Fruit fly (Drosophila melanogaster): ENCODE measurements around the gene Nepl19.

Nepl19 gene

dm6 chr3R:28872605-28873004 is 7.3 kb downstream of the Nepl19 start, which contains the start of gene Nepl17:
Nepl17 (plus strand) TSS chr3R:28872905.
- TF ChIP-seq Optix (GFP tag; IDR thresholded peaks at IDR 0.05), result 0 out of 3 replicates have a peak, but pooled peaks have one; percentile 5
- no peak for TF ChIP-seq lmd (GFP tag; IDR thresholded peaks at IDR 0.05)
- no peak for TF ChIP-seq Max (GFP tag; optimal IDR thresholded peaks at IDR 0.05)
- TF ChIP-seq Camta (GFP tag; optimal IDR thresholded peaks at IDR 0.05), result no peak
- no peak for TF ChIP-seq bcd (GFP tag; optimal IDR thresholded peaks at IDR 0.05)
- peak; percentile 45 for TF ChIP-seq Med (GFP tag)
- no peak for TF ChIP-seq Doc3 (GFP tag; IDR thresholded peaks at IDR 0.05; ENCODE audit: partially characterized antibody)
- no peak for TF ChIP-seq Sox102F (GFP tag; optimal IDR thresholded peaks at IDR 0.05)
- TF ChIP-seq crol (GFP tag; IDR thresholded peaks at IDR 0.05), result peak; percentile 26; the same call in 1 of the 2 replicates
- no peak for TF ChIP-seq CG12391 (tag; optimal IDR thresholded peaks at IDR 0.05)
- no peak for TF ChIP-seq CG8281 (tag; optimal IDR thresholded peaks at IDR 0.05)

DNA sequence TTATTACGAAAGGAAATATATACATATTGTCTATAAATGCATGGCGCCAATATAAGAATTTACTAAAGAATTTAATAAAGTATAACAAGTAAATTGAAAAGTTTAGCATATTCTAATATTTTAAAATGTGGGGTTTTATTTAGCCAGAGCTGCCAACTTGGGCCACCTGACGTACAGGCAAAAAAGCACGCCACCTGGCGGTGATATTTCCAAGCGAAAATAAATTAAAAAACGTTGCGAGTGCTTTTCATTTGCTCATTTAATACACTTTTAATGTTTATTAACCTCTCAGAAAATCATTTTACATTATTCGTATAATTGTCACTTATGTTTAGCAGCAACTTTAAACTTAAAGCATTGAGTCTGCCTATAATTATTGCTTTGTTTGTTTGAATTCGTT is 9.6 kb downstream of the Nepl19 start:
- no peak for TF ChIP-seq CG6765 (GFP tag; optimal IDR thresholded peaks at IDR 0.05)
- TF ChIP-seq E2f1 (GFP tag; IDR thresholded peaks at IDR 0.05), result no peak
- TF ChIP-seq Dip2 (GFP tag; IDR thresholded peaks at IDR 0.05), result peak; percentile 83
- peak; percentile 24 for TF ChIP-seq Med (GFP tag)
- TF ChIP-seq dpn (GFP tag; optimal IDR thresholded peaks at IDR 0.05), result no peak
- TF ChIP-seq hth (optimal IDR thresholded peaks at IDR 0.05), result no peak
- no peak for TF ChIP-seq zfh2 (GFP tag; optimal IDR thresholded peaks at IDR 0.05)
- TF ChIP-seq CTCF (GFP tag; optimal IDR thresholded peaks at IDR 0.05), result peak; percentile 89
- no peak for TF ChIP-seq CG4730 (GFP tag; IDR thresholded peaks at IDR 0.05)
- TF ChIP-seq CG12391 (tag; optimal IDR thresholded peaks at IDR 0.05), result no peak
- peak; percentile 93 for TF ChIP-seq trem (tag; optimal IDR thresholded peaks at IDR 0.05)
- TF ChIP-seq Lim3 (GFP tag; IDR thresholded peaks at IDR 0.05), result no peak
- TF ChIP-seq CG10959 (GFP tag; IDR thresholded peaks at IDR 0.05), result no peak
- TF ChIP-seq CG9932 (GFP tag; IDR thresholded peaks at IDR 0.05), result no peak
- no peak for TF ChIP-seq crc (GFP tag; optimal IDR thresholded peaks at IDR 0.05)
- TF ChIP-seq stwl (tag; optimal IDR thresholded peaks at IDR 0.05), result peak; percentile 71
- no peak for TF ChIP-seq jing (GFP tag; optimal IDR thresholded peaks at IDR 0.05)
- TF ChIP-seq Ada2b (GFP tag; IDR thresholded peaks at IDR 0.05), result no peak
- no peak for TF ChIP-seq sr (GFP tag; IDR thresholded peaks at IDR 0.05)
- TF ChIP-seq CG8765 (GFP tag; IDR thresholded peaks at IDR 0.05), result no peak
- no peak for TF ChIP-seq Side (GFP tag; optimal IDR thresholded peaks at IDR 0.05)

dm6 chr3R:28861309-28862157 is 18.4 kb downstream of the Nepl19 start:
- TF ChIP-seq D (optimal IDR thresholded peaks at IDR 0.05) (no peak), D (GFP tag; optimal IDR thresholded peaks at IDR 0.05) (no peak), CG3726 (GFP tag; IDR thresholded peaks at IDR 0.05) (no peak), hbn (GFP tag; IDR thresholded peaks at IDR 0.05; ENCODE audit: partially characterized antibody) (0 out of 2 replicates have a peak, but pooled peaks have one; percentile 29), eyg (GFP tag; optimal IDR thresholded peaks at IDR 0.05) (no peak), bowl (GFP tag; IDR thresholded peaks at IDR 0.05) (no peak), Awh (GFP tag; IDR thresholded peaks at IDR 0.05) (peak; percentile 16; the same call in 1 of the 2 replicates), CG11695 (GFP tag; IDR thresholded peaks at IDR 0.05) (no peak), CG18764 (GFP tag; optimal IDR thresholded peaks at IDR 0.05) (no peak), CG4617 (GFP tag; optimal IDR thresholded peaks at IDR 0.05; ENCODE audit: borderline replicate concordance) (no peak), Scr (GFP tag; IDR thresholded peaks at IDR 0.05; ENCODE audit: partially characterized antibody) (peak; percentile 30; the same call in 1 of the 2 replicates), z (GFP tag; IDR thresholded peaks at IDR 0.05) (peak; percentile 71), CG6813 (GFP tag; optimal IDR thresholded peaks at IDR 0.05) (no peak), Blimp-1 (GFP tag; optimal IDR thresholded peaks at IDR 0.05) (no peak), emc (GFP tag; optimal IDR thresholded peaks at IDR 0.05) (no peak), Atf3 (GFP tag; optimal IDR thresholded peaks at IDR 0.05) (peak; percentile 2), Meics (GFP tag; optimal IDR thresholded peaks at IDR 0.05) (no peak), btn (GFP tag; optimal IDR thresholded peaks at IDR 0.05) (no peak), crol (GFP tag; IDR thresholded peaks at IDR 0.05) (peak; percentile 78), CG11085 (GFP tag; IDR thresholded peaks at IDR 0.05) (no peak), nmo (GFP tag; optimal IDR thresholded peaks at IDR 0.05) (no peak)

Measured in whole organism, embryonic.